Fruit fly (Drosophila melanogaster): ENCODE data around the gene CG13607.

CG13607 gene

dm6 chr3R:24105312-24105902 is 10.7 kb downstream of the CG13607 start, which contains the start of gene Syx1A (continued):
- TF ChIP-seq CG12071 (GFP tag; optimal IDR thresholded peaks at IDR 0.05) (peak; percentile 22), CG34376 (GFP tag; optimal IDR thresholded peaks at IDR 0.05) (peak; percentile 26), CG2116 (GFP tag; optimal IDR thresholded peaks at IDR 0.05) (peak; percentile 5), CG12236 (GFP tag; optimal IDR thresholded peaks at IDR 0.05) (no peak), trem (tag; optimal IDR thresholded peaks at IDR 0.05) (peak; percentile 73), BEAF-32 (GFP tag; optimal IDR thresholded peaks at IDR 0.05) (peak; percentile 48), YL-1 (GFP tag; optimal IDR thresholded peaks at IDR 0.05) (peak; percentile 27), Mes4 (GFP tag; optimal IDR thresholded peaks at IDR 0.05) (no peak), caup (GFP tag; optimal IDR thresholded peaks at IDR 0.05; ENCODE audit: severe bottlenecking) (peak; percentile 28), CG10267 (tag; optimal IDR thresholded peaks at IDR 0.05) (peak; percentile 23), Hmx (GFP tag; optimal IDR thresholded peaks at IDR 0.05) (no peak), CG12219 (GFP tag; optimal IDR thresholded peaks at IDR 0.05) (peak; percentile 10), CG13296 (GFP tag; optimal IDR thresholded peaks at IDR 0.05) (peak; percentile 46), ewg (GFP tag; optimal IDR thresholded peaks at IDR 0.05) (peak; percentile 10), gcm2 (GFP tag; optimal IDR thresholded peaks at IDR 0.05) (no peak), CG1602 (GFP tag; optimal IDR thresholded peaks at IDR 0.05) (no peak), dm (GFP tag; optimal IDR thresholded peaks at IDR 0.05) (peak; percentile 35), Deaf1 (tag; optimal IDR thresholded peaks at IDR 0.05) (peak; percentile 67), HmgZ (tag; optimal IDR thresholded peaks at IDR 0.05) (peak; percentile 30), Gsc (GFP tag; IDR thresholded peaks at IDR 0.05) (no peak), CG8290 (GFP tag; optimal IDR thresholded peaks at IDR 0.05) (peak; percentile 3), CG8290 (tag; optimal IDR thresholded peaks at IDR 0.05) (peak in 1 of 2 experiments; percentile 75), nmo (GFP tag; optimal IDR thresholded peaks at IDR 0.05) (peak; percentile 29)

- no peak for TF ChIP-seq Max (GFP tag; optimal IDR thresholded peaks at IDR 0.05)
- TF ChIP-seq salm (tag; optimal IDR thresholded peaks at IDR 0.05) = no peak
- no peak for TF ChIP-seq CG17568 (GFP tag; optimal IDR thresholded peaks at IDR 0.05)
- TF ChIP-seq BtbVII (GFP tag; optimal IDR thresholded peaks at IDR 0.05) = no peak
- TF ChIP-seq Rfx (GFP tag; IDR thresholded peaks at IDR 0.05) = no peak
- no peak for TF ChIP-seq Elba2 (GFP tag; optimal IDR thresholded peaks at IDR 0.05)
- no peak for TF ChIP-seq CG1832 (GFP tag; optimal IDR thresholded peaks at IDR 0.05)
- TF ChIP-seq CG6765 (GFP tag; optimal IDR thresholded peaks at IDR 0.05) = no peak
- no peak for TF ChIP-seq Hmx (GFP tag; optimal IDR thresholded peaks at IDR 0.05)
- TF ChIP-seq CG34376 (GFP tag; optimal IDR thresholded peaks at IDR 0.05) = peak; percentile 59
- TF ChIP-seq sim (GFP tag; IDR thresholded peaks at IDR 0.05) = no peak
- TF ChIP-seq ERR (GFP tag; optimal IDR thresholded peaks at IDR 0.05) = no peak
- peak in 1 of 2 experiments; percentile 52 for TF ChIP-seq Pdp1 (GFP tag; optimal IDR thresholded peaks at IDR 0.05)
- TF ChIP-seq ewg (GFP tag; optimal IDR thresholded peaks at IDR 0.05) = no peak
- no peak for TF ChIP-seq ap (GFP tag; IDR thresholded peaks at IDR 0.05)
- no peak for TF ChIP-seq lbe (GFP tag; optimal IDR thresholded peaks at IDR 0.05)
- TF ChIP-seq zen (tag; optimal IDR thresholded peaks at IDR 0.05) = no peak
- TF ChIP-seq bab2 (GFP tag; optimal IDR thresholded peaks at IDR 0.05) = no peak
- TF ChIP-seq ranshi (GFP tag; IDR thresholded peaks at IDR 0.05) = no peak
- TF ChIP-seq Mes4 (GFP tag; optimal IDR thresholded peaks at IDR 0.05) = no peak
- no peak for TF ChIP-seq pum (GFP tag; optimal IDR thresholded peaks at IDR 0.05)
- TF ChIP-seq Med (GFP tag) = peak; percentile 20
- no peak for TF ChIP-seq unpg (GFP tag; optimal IDR thresholded peaks at IDR 0.05)
- no peak for TF ChIP-seq CG1792 (GFP tag; optimal IDR thresholded peaks at IDR 0.05)
- TF ChIP-seq CG14860 (GFP tag; IDR thresholded peaks at IDR 0.05; ENCODE audit: partially characterized antibody) = no peak
- no peak for TF ChIP-seq CG7839 (tag; optimal IDR thresholded peaks at IDR 0.05)
- no peak for TF ChIP-seq CoRest (tag; optimal IDR thresholded peaks at IDR 0.05)
- TF ChIP-seq CG4328 (GFP tag; optimal IDR thresholded peaks at IDR 0.05) = no peak
- no peak for TF ChIP-seq Drgx (GFP tag; IDR thresholded peaks at IDR 0.05)
Measured at dm6 chr3R:24104471-24105311, 11.4 kb downstream of the CG13607 start.
